Worm (Caenorhabditis elegans) whole organism, late embryonic: Measurements from ENCODE around the gene ttr-1.

Experiments
- T23F11.4 ChIP-seq: fragments of 200-800 bp; sonication (Bioruptor generic); optimal IDR thresholded peaks from 2 replicates; lab custom pipeline; 2018; ENCODE audit warnings: mild to moderate bottlenecking, missing genetic modification characterization, missing compliant biosample characterization
- ceh-31 ChIP-seq: sonication (generic microtip); optimal IDR thresholded peaks from 2 replicates; lab custom pipeline; 2016; ENCODE audit warnings: missing genetic modification characterization, missing compliant biosample characterization
- ceh-34 ChIP-seq: sonication (generic microtip); optimal IDR thresholded peaks from 2 replicates; lab custom pipeline; 2016; ENCODE audit warnings: mild to moderate bottlenecking, missing genetic modification characterization, missing compliant biosample characterization
- dve-1 ChIP-seq: sonication (generic microtip); optimal IDR thresholded peaks from 2 replicates; lab custom pipeline; 2017; ENCODE audit warnings: antibody characterized with exemption, mild to moderate bottlenecking, missing genetic modification characterization, missing compliant biosample characterization
- elt-4 ChIP-seq: sonication (generic microtip); optimal IDR thresholded peaks from 2 replicates; lab custom pipeline; 2016; ENCODE audit warnings: missing genetic modification characterization, missing compliant biosample characterization
- fkh-10 ChIP-seq: fragments of 150-350 bp; optimal IDR thresholded peaks from 2 replicates; lab custom pipeline; 2014; ENCODE audit warnings: missing biosample characterization, missing genetic modification reagents, missing genetic modification characterization
- hlh-15 ChIP-seq: sonication (generic microtip); optimal IDR thresholded peaks from 2 replicates; lab custom pipeline; 2016; ENCODE audit warnings: missing genetic modification characterization, missing compliant biosample characterization
- hlh-6 ChIP-seq: sonication (generic microtip); optimal IDR thresholded peaks from 2 replicates; lab custom pipeline; 2016; ENCODE audit warnings: missing genotype, missing genetic modification characterization, missing compliant biosample characterization
- madf-2 ChIP-seq: sonication (generic microtip); optimal IDR thresholded peaks from 2 replicates; lab custom pipeline; 2017; ENCODE audit warnings: missing genetic modification characterization, missing compliant biosample characterization
- nfya-1 ChIP-seq: sonication (generic microtip); optimal IDR thresholded peaks from 2 replicates; lab custom pipeline; 2017; ENCODE audit warnings: missing genetic modification characterization, mild to moderate bottlenecking, missing compliant biosample characterization, antibody characterized with exemption, moderate library complexity
- pha-2 ChIP-seq: sonication (generic microtip); optimal IDR thresholded peaks from 2 replicates; lab custom pipeline; 2017; ENCODE audit warnings: mild to moderate bottlenecking, missing genetic modification characterization, missing compliant biosample characterization
- ref-2 ChIP-seq: sonication (generic microtip); optimal IDR thresholded peaks from 2 replicates; lab custom pipeline; 2016; ENCODE audit warnings: missing genetic modification characterization, missing compliant biosample characterization
- rnt-1 ChIP-seq: sonication (generic microtip); optimal IDR thresholded peaks from 2 replicates; lab custom pipeline; 2016; ENCODE audit warnings: missing genetic modification characterization, missing compliant biosample characterization
- tbx-2 ChIP-seq: sonication (generic microtip); optimal IDR thresholded peaks from 2 replicates; lab custom pipeline; 2016; ENCODE audit warnings: missing genetic modification characterization, missing compliant biosample characterization
- tbx-7 ChIP-seq: sonication (generic microtip); optimal IDR thresholded peaks from 2 replicates; lab custom pipeline; 2016; ENCODE audit warnings: missing genotype, missing genetic modification characterization, missing compliant biosample characterization
- unc-42 ChIP-seq: sonication (generic microtip); optimal IDR thresholded peaks from 2 replicates; lab custom pipeline; 2016; ENCODE audit warnings: missing genotype, missing genetic modification characterization, missing compliant biosample characterization
- zip-5 ChIP-seq: sonication (generic microtip); optimal IDR thresholded peaks from 2 replicates; lab custom pipeline; 2016; ENCODE audit warnings: missing genetic modification characterization, missing compliant biosample characterization
- ztf-16 ChIP-seq: sonication (generic microtip); optimal IDR thresholded peaks from 2 replicates; lab custom pipeline; 2017; ENCODE audit warnings: missing genetic modification characterization, missing compliant biosample characterization

ttr-1 gene

DNA sequence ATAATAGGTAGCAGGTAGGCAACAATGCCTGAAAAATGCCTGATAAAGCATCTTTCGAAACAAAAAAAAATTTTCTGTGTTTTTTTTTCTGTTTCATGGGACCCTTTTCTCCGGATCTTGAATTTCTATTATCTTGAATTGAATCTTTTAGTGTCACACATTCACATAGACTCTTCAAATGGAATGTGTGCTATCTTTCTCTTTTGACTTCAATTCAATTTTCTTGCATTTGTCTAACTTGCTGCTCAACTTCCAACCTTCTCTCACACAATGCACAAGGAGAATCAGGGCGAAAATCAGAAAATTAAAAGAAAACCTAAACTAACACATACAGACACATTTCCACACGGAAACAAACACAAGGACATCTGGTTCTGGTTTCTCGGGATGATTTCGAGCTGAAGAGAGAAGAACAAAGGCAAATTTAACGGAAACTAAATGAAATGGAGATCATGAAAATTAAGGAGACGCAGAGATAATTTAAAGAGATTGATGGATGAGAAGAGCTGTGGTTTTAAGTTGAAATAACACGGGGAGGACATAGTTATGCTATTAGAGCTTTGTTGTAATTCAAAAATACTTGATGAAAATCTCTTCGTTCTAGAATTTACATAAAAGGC, 43.4 kb downstream of the ttr-1 start:
- TF ChIP-seq rnt-1 (tag; lab: Kevin White, UChicago) (no peak), unc-42 (tag; lab: Kevin White, UChicago) (peak; percentile 36)
- TF ChIP-seq, all 69 proteins: peak for 1

DNA sequence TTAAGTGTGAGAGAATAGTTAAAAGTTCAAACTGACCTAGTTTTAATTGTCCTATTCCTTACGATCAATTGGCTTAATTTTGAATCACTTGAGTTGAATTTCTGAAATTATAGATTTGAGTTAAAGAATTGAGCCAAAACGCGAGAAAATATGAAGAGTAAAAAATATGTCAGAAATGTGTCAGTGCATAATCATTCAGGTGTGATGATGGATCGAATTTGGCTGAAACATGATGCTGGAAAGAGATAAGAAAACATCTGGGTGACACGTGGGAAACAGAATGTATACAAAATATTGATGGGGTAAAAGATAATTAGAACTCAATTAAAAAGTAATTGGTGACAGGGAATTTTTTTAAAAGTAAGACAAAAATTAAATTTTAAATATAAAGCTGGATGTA, 44.9 kb downstream of the ttr-1 start, which contains the start of gene R10E12.2:
R10E12.2 (minus strand) TSS at position 101 of the 400 bp plus-strand sequence.
- TF ChIP-seq nfya-1 (tag; lab: Kevin White, UChicago), result no peak
- TF ChIP-seq ztf-16 (tag; lab: Kevin White, UChicago), result no peak
- TF ChIP-seq ref-2 (tag; lab: Kevin White, UChicago), result no peak
- TF ChIP-seq dve-1, result no peak
- TF ChIP-seq zip-5, result no peak
- TF ChIP-seq T23F11.4, result no peak
- TF ChIP-seq tbx-7 (tag; lab: Kevin White, UChicago), result no peak
- no peak for TF ChIP-seq tbx-2 (tag; lab: Kevin White, UChicago)
- TF ChIP-seq elt-4 (tag; lab: Kevin White, UChicago), result no peak
- no peak for TF ChIP-seq fkh-10 (GFP tag; lab: Kevin White, UChicago)
- no peak for TF ChIP-seq ceh-31
- TF ChIP-seq pha-2 (tag; lab: Kevin White, UChicago), result no peak
- no peak for TF ChIP-seq hlh-6 (tag; lab: Kevin White, UChicago)
- no peak for TF ChIP-seq ceh-34
- no peak for TF ChIP-seq madf-2
- TF ChIP-seq hlh-15, result no peak
